Worm (Caenorhabditis elegans) whole organism, L4 larva: ENCODE results near the gene F49C12.5.

Experiments
- D1046.2 ChIP-seq: fragments of 200-800 bp; sonication (Bioruptor generic); IDR thresholded peaks from 2 replicates; pipeline ENCODE4 v1.3.6; 2022; ENCODE audit warnings: missing genetic modification characterization, missing compliant biosample characterization
- F10B5.3 ChIP-seq: sonication (generic microtip); optimal IDR thresholded peaks from 2 replicates; lab custom pipeline; 2016; ENCODE audit warnings: mild to moderate bottlenecking, missing genetic modification characterization, missing compliant biosample characterization
- F44E2.7 ChIP-seq: fragments of 200-800 bp; sonication (Bioruptor generic); IDR thresholded peaks from 2 replicates; pipeline ENCODE4 v2.1.2; 2022; ENCODE audit warnings: missing genetic modification characterization, missing compliant biosample characterization
- F49E8.2 ChIP-seq: sonication (generic microtip); optimal IDR thresholded peaks from 2 replicates; lab custom pipeline; 2016; ENCODE audit warnings: missing compliant biosample characterization, mild to moderate bottlenecking, missing genetic modification characterization, borderline replicate concordance
- T20F7.1 ChIP-seq: fragments of 200-800 bp; sonication (Bioruptor generic); optimal IDR thresholded peaks from 2 replicates; lab custom pipeline; 2018; ENCODE audit warnings: mild to moderate bottlenecking, missing genetic modification characterization, missing compliant biosample characterization
- aha-1 ChIP-seq: fragments of 150-350 bp; peaks from one replicate; lab custom pipeline; 2014; ENCODE audit warnings: missing biosample characterization, missing genetic modification characterization
- aly-2 ChIP-seq: sonication (generic microtip); optimal IDR thresholded peaks from 2 replicates; lab custom pipeline; 2018; ENCODE audit warnings: missing biosample characterization, missing genetic modification characterization
- ama-1 ChIP-seq: fragments of 150-350 bp; optimal IDR thresholded peaks from 2 replicates; lab custom pipeline; 2014; ENCODE audit warnings: inconsistent platforms, mixed read lengths
- attf-4 ChIP-seq: sonication (generic microtip); optimal IDR thresholded peaks from 3 replicates; lab custom pipeline; 2017; ENCODE audit warnings: missing biosample characterization, missing genetic modification characterization
- ceh-82 ChIP-seq: sonication (generic microtip); optimal IDR thresholded peaks from 2 replicates; lab custom pipeline; 2017; ENCODE audit warnings: missing biosample characterization, missing genetic modification characterization
- daf-16 ChIP-seq, 3 experiments: sonication (generic microtip); optimal IDR thresholded peaks; 2 replicates each; lab custom pipeline; 2016 to 2017; ENCODE audit warnings: missing genetic modification characterization in 3 of 3, missing genetic modification reagents in 3 of 3, mild to moderate bottlenecking in 2 of 3, missing compliant biosample characterization in 2 of 3, missing biosample characterization in 1 of 3, moderate library complexity in 1 of 3
- dmd-6 ChIP-seq: fragments of 200-800 bp; sonication (Bioruptor generic); IDR thresholded peaks from 2 replicates; pipeline ENCODE4 v1.3.6; 2022; ENCODE audit warnings: missing genetic modification reagents, missing genetic modification characterization, missing compliant biosample characterization
- dpl-1 ChIP-seq: fragments of 150-350 bp; optimal IDR thresholded peaks from 2 replicates; lab custom pipeline; 2014; ENCODE audit warnings: missing biosample characterization, missing genetic modification reagents, missing genetic modification characterization
- dve-1 ChIP-seq: sonication (generic microtip); optimal IDR thresholded peaks from 2 replicates; lab custom pipeline; 2017; ENCODE audit warnings: antibody characterized with exemption, mild to moderate bottlenecking, missing genetic modification characterization, missing compliant biosample characterization; ENCODE audit not compliant: insufficient read depth
- fkh-10 ChIP-seq: fragments of 150-350 bp; optimal IDR thresholded peaks from 2 replicates; lab custom pipeline; 2014; ENCODE audit warnings: missing biosample characterization, missing genetic modification reagents, missing genetic modification characterization
- fos-1 ChIP-seq: fragments of 150-350 bp; optimal IDR thresholded peaks from 2 replicates; lab custom pipeline; 2014; ENCODE audit warnings: missing biosample characterization, missing genetic modification characterization
- hlh-30 ChIP-seq: sonication (generic microtip); optimal IDR thresholded peaks from 2 replicates; lab custom pipeline; 2017; ENCODE audit warnings: antibody characterized with exemption, mild to moderate bottlenecking, missing genetic modification characterization, missing compliant biosample characterization; ENCODE audit not compliant: insufficient read depth
- jun-1 ChIP-seq: fragments of 150-350 bp; optimal IDR thresholded peaks from 2 replicates; lab custom pipeline; 2014; ENCODE audit warnings: missing biosample characterization, missing genetic modification reagents, missing genetic modification characterization
- lin-1 ChIP-seq: fragments of 200-800 bp; sonication (Bioruptor generic); IDR thresholded peaks from 2 replicates; pipeline ENCODE4 v1.3.6; 2022; ENCODE audit warnings: missing genetic modification reagents, missing genetic modification characterization, missing compliant biosample characterization
- lin-38 ChIP-seq: fragments of 200-800 bp; sonication (Bioruptor generic); IDR thresholded peaks from 2 replicates; pipeline ENCODE4 v1.3.6; 2022; ENCODE audit warnings: missing genetic modification reagents, missing genetic modification characterization, missing compliant biosample characterization
- lin-39 ChIP-seq: fragments of 150-350 bp; optimal IDR thresholded peaks from 2 replicates; lab custom pipeline; 2014; ENCODE audit warnings: missing biosample characterization, missing genetic modification reagents, missing genetic modification characterization
- lsy-2 ChIP-seq, 2 experiments: fragments of 150-350 bp in 1 of 2; sonication (generic microtip) in 1 of 2; optimal IDR thresholded peaks; 2 replicates each; lab custom pipeline; 2014 to 2017; ENCODE audit warnings: missing biosample characterization in 2 of 2, missing genetic modification characterization in 2 of 2
- mdl-1 ChIP-seq, 2 experiments: fragments of 150-350 bp in 1 of 2; sonication (generic microtip) in 1 of 2; optimal IDR thresholded peaks; 2 replicates each; lab custom pipeline; 2014 to 2017; ENCODE audit warnings: missing biosample characterization in 2 of 2, missing genetic modification characterization in 2 of 2
- mes-2 ChIP-seq: sonication (generic microtip); optimal IDR thresholded peaks from 2 replicates; lab custom pipeline; 2016; ENCODE audit warnings: missing genotype, mild to moderate bottlenecking, missing genetic modification characterization, missing compliant biosample characterization; ENCODE audit not compliant: poor library complexity, severe bottlenecking
- mxl-2 ChIP-seq: fragments of 200-800 bp; sonication (Bioruptor generic); conservative IDR thresholded peaks from 2 replicates; pipeline ENCODE4 v1.3.6; 2022; ENCODE audit warnings: missing genetic modification reagents, missing genetic modification characterization, missing compliant biosample characterization
- nhr-102 ChIP-seq: sonication (generic microtip); optimal IDR thresholded peaks from 2 replicates; lab custom pipeline; 2016; ENCODE audit warnings: mild to moderate bottlenecking, missing genetic modification characterization, moderate library complexity, missing compliant biosample characterization
- nhr-111 ChIP-seq: fragments of 200-800 bp; sonication (Bioruptor generic); optimal IDR thresholded peaks from 2 replicates; lab custom pipeline; 2018; ENCODE audit warnings: mild to moderate bottlenecking, missing genetic modification characterization, missing compliant biosample characterization
- nhr-237 ChIP-seq: sonication (generic microtip); optimal IDR thresholded peaks from 2 replicates; lab custom pipeline; 2017; ENCODE audit warnings: missing biosample characterization, missing genetic modification characterization
- nhr-25 ChIP-seq: sonication (generic microtip); optimal IDR thresholded peaks from 2 replicates; lab custom pipeline; 2017; ENCODE audit warnings: missing genetic modification characterization, mild to moderate bottlenecking, missing compliant biosample characterization, antibody characterized with exemption, moderate library complexity, borderline replicate concordance; ENCODE audit not compliant: insufficient read depth
- nhr-28 ChIP-seq: fragments of 150-350 bp; optimal IDR thresholded peaks from 2 replicates; lab custom pipeline; 2014; ENCODE audit warnings: missing biosample characterization, missing genetic modification characterization
- nhr-41 ChIP-seq: fragments of 200-800 bp; sonication (Bioruptor generic); IDR thresholded peaks from 2 replicates; pipeline ENCODE4 v1.3.6; 2022; ENCODE audit warnings: missing genetic modification reagents, missing genetic modification characterization, missing compliant biosample characterization
- nhr-6 ChIP-seq: fragments of 150-350 bp; optimal IDR thresholded peaks from 2 replicates; lab custom pipeline; 2014; ENCODE audit warnings: missing biosample characterization, missing genetic modification characterization
- php-3 ChIP-seq: fragments of 200-800 bp; sonication (Bioruptor generic); IDR thresholded peaks from 2 replicates; pipeline ENCODE4 v1.3.6; 2022; ENCODE audit warnings: missing genetic modification reagents, missing genetic modification characterization, missing compliant biosample characterization
- sdz-12 ChIP-seq: fragments of 200-800 bp; sonication (Bioruptor generic); optimal IDR thresholded peaks from 2 replicates; lab custom pipeline; 2018; ENCODE audit warnings: mild to moderate bottlenecking, missing genetic modification characterization, missing compliant biosample characterization
- tra-1 ChIP-seq: fragments of 200-800 bp; sonication (Bioruptor generic); IDR thresholded peaks from 2 replicates; pipeline ENCODE4 v1.3.6; 2022; ENCODE audit warnings: missing genetic modification reagents, missing genetic modification characterization, missing compliant biosample characterization
- unc-62 ChIP-seq, 3 experiments: fragments of 150-350 bp in 1 of 3; sonication (generic microtip); optimal IDR thresholded peaks in 2 of 3; peaks in 1 of 3; 1 replicate in 1 of 3; 2 replicates in 2 of 3; lab custom pipeline; 2014 to 2017; ENCODE audit warnings: missing biosample characterization in 3 of 3, missing genetic modification characterization in 3 of 3, missing genetic modification reagents in 3 of 3, missing genotype in 1 of 3
- zag-1 ChIP-seq: fragments of 150-350 bp; optimal IDR thresholded peaks from 2 replicates; lab custom pipeline; 2014; ENCODE audit warnings: missing biosample characterization, missing genetic modification characterization
- zfp-3 ChIP-seq: fragments of 200-800 bp; sonication (Bioruptor generic); conservative IDR thresholded peaks from 2 replicates; pipeline ENCODE4 v1.3.6; 2022; ENCODE audit warnings: missing genetic modification reagents, missing genetic modification characterization, missing compliant biosample characterization
- zip-11 ChIP-seq: fragments of 200-800 bp; sonication (Bioruptor generic); IDR thresholded peaks from 2 replicates; pipeline ENCODE4 v1.3.6; 2022; ENCODE audit warnings: missing genetic modification characterization, missing compliant biosample characterization
- ztf-7 ChIP-seq: fragments of 150-350 bp; optimal IDR thresholded peaks from 2 replicates; lab custom pipeline; 2014; ENCODE audit warnings: missing biosample characterization, missing genetic modification characterization

Gene F49C12.5

ce11 chrIV:9322489-9322888 is 17.8 kb downstream of the F49C12.5 start (continued):
- TF ChIP-seq ztf-7 (tag; lab: Kevin White, UChicago): no peak
- no peak for TF ChIP-seq mxl-2
- no peak for TF ChIP-seq dmd-6 (GFP tag; lab: Robert Waterston, UW)

ce11 chrIV:9323989-9324506 is 19.3 kb downstream of the F49C12.5 start, which contains the start of the genes nspg-11 and F49C12.15:
TSS of gene nspg-11 (minus strand) at chrIV:9324089.
TSS of gene F49C12.15 (plus strand) at chrIV:9324456.
- no peak for TF ChIP-seq ceh-82 (tag; lab: Kevin White, UChicago)
- TF ChIP-seq nhr-237 (tag; lab: Kevin White, UChicago): no peak
- no peak for TF ChIP-seq hlh-30 (tag; lab: Kevin White, UChicago)
- TF ChIP-seq mes-2 (tag; lab: Kevin White, UChicago): no peak
- no peak for TF ChIP-seq fkh-10 (GFP tag; lab: Kevin White, UChicago)
- no peak for TF ChIP-seq zfp-3
- TF ChIP-seq mdl-1 (tag; optimal IDR thresholded peaks at IDR 0.05; lab: Kevin White, UChicago): no peak
- TF ChIP-seq fos-1: no peak

ce11 chrIV:9327706-9328105 is 23.0 kb downstream of the F49C12.5 start, which contains the start of gene clec-183:
TSS of gene clec-183 (plus strand) at chrIV:9328006.
- no peak for TF ChIP-seq lin-39
- TF ChIP-seq nhr-25 (tag; lab: Kevin White, UChicago): no peak

- TF ChIP-seq nhr-237 (tag; lab: Kevin White, UChicago) (no peak), lsy-2 (tag; optimal IDR thresholded peaks at IDR 0.05; lab: Kevin White, UChicago) (no peak), nhr-41 (GFP tag; lab: Robert Waterston, UW) (no peak), nhr-25 (tag; lab: Kevin White, UChicago) (no peak), dpl-1 (GFP tag; lab: Kevin White, UChicago) (no peak), tra-1 (GFP tag; lab: Robert Waterston, UW) (no peak)
Observed at ce11 chrIV:9330755-9331154, 26.0 kb downstream of the F49C12.5 start, which contains the start of gene nspg-7.1. TSS of gene nspg-7.1 (minus strand) at chrIV:9330855.

DNA sequence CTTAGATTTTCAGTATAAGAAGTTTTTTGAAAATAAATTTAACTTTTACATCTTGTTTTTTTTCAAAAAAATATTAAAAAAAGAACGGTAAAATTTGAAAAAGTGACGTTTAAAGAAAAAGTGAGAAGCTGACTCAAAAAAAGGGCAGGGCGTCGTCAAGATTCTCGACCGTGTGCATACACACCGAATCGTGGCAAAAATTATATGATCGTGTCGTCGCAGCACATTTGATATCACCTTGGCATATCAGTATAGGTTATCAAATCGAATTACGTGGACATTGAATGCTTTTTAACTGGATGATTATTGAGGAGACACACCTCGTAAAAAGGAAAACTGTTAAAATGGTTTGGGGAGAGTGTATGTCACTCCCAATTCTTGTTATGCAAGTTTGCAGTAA is 28.3 kb downstream of the F49C12.5 start:
- peak; percentile 29 for TF ChIP-seq T20F7.1
- no peak for TF ChIP-seq aly-2
- no peak for TF ChIP-seq jun-1 (tag; lab: Kevin White, UChicago)
- peak; percentile 39; the same call in 1 of the 2 replicates for TF ChIP-seq lin-38 (GFP tag; lab: Robert Waterston, UW)
- TF ChIP-seq D1046.2 (GFP tag; lab: Robert Waterston, UW): no peak
- TF ChIP-seq mes-2 (tag; lab: Kevin White, UChicago): peak; percentile 11
- no peak for TF ChIP-seq unc-62 (GFP tag; optimal IDR thresholded peaks at IDR 0.05 in 1 of 2; lab: Kevin White, UChicago)
- TF ChIP-seq unc-62 (tag; optimal IDR thresholded peaks at IDR 0.05; lab: Kevin White, UChicago): no peak
- TF ChIP-seq ama-1 (lab: Kevin White, UChicago): peak; percentile 34
- peak; percentile 24 for TF ChIP-seq nhr-102
- peak in 1 of 2 experiments; percentile 2 for TF ChIP-seq daf-16 (GFP tag; optimal IDR thresholded peaks at IDR 0.05; lab: Kevin White, UChicago)
- peak; percentile 59 for TF ChIP-seq daf-16 (tag; optimal IDR thresholded peaks at IDR 0.05; lab: Kevin White, UChicago)
- no peak for TF ChIP-seq tra-1 (GFP tag; lab: Robert Waterston, UW)
- TF ChIP-seq mxl-2: no peak
- 0 out of 2 replicates have a peak, but pooled peaks have one; percentile 27 for TF ChIP-seq lin-1
- TF ChIP-seq F49E8.2 (tag; lab: Kevin White, UChicago): no peak
- no peak for TF ChIP-seq zag-1 (tag; lab: Kevin White, UChicago)
- peak; percentile 5 for TF ChIP-seq hlh-30 (tag; lab: Kevin White, UChicago)
- TF ChIP-seq aha-1 (tag; lab: Kevin White, UChicago): peak; percentile 58
- TF ChIP-seq F10B5.3 (tag; lab: Kevin White, UChicago): no peak
- TF ChIP-seq nhr-41 (GFP tag; lab: Robert Waterston, UW): 0 out of 2 replicates have a peak, but pooled peaks have one; percentile 40
- TF ChIP-seq nhr-6: no peak
- no peak for TF ChIP-seq F44E2.7
- no peak for TF ChIP-seq sdz-12 (GFP tag; lab: Kevin White, UChicago)
- TF ChIP-seq dmd-6 (GFP tag; lab: Robert Waterston, UW): peak; percentile 80
- peak; percentile 91 for TF ChIP-seq nhr-28 (tag; lab: Kevin White, UChicago)
- no peak for TF ChIP-seq nhr-111 (GFP tag; lab: Kevin White, UChicago)
- no peak for TF ChIP-seq attf-4
- peak; percentile 88 for TF ChIP-seq php-3 (GFP tag; lab: Robert Waterston, UW)
- no peak for TF ChIP-seq zip-11 (GFP tag; lab: Robert Waterston, UW)
- TF ChIP-seq dve-1 (tag; lab: Kevin White, UChicago): peak; percentile 73
- TF ChIP-seq fkh-10 (GFP tag; lab: Kevin White, UChicago): no peak
